Worm (Caenorhabditis elegans) whole organism, midembryonic: ENCODE measurements around the gene B0222.15.

Experiments
- T22C8.4 ChIP-seq: fragments of 200-800 bp; sonication (Bioruptor generic); IDR thresholded peaks from 2 replicates; pipeline ENCODE4 v1.3.6; 2022; ENCODE audit warnings: missing genetic modification characterization, missing compliant biosample characterization
- cog-1 ChIP-seq: sonication (generic microtip); optimal IDR thresholded peaks from 2 replicates; lab custom pipeline; 2016; ENCODE audit warnings: missing genetic modification characterization, missing compliant biosample characterization
- flt-1 ChIP-seq: fragments of 200-800 bp; sonication (Bioruptor generic); IDR thresholded peaks from 2 replicates; pipeline ENCODE4 v1.3.6; 2022; ENCODE audit warnings: missing genetic modification characterization, missing compliant biosample characterization
- klf-2 ChIP-seq: fragments of 200-800 bp; sonication (Bioruptor generic); conservative IDR thresholded peaks from 2 replicates; pipeline ENCODE4 v1.3.6; 2022; ENCODE audit warnings: missing genetic modification reagents, missing genetic modification characterization, missing compliant biosample characterization
- med-1 ChIP-seq: sonication (generic microtip); optimal IDR thresholded peaks from 2 replicates; lab custom pipeline; 2017; ENCODE audit warnings: missing genetic modification characterization, mild to moderate bottlenecking, missing compliant biosample characterization, antibody characterized with exemption, missing genetic modification reagents; ENCODE audit not compliant: insufficient read depth
- ref-1 ChIP-seq: fragments of 200-800 bp; sonication (Bioruptor generic); conservative IDR thresholded peaks from 2 replicates; pipeline ENCODE4 v1.3.6; 2022; ENCODE audit warnings: missing genetic modification reagents, missing genetic modification characterization, missing compliant biosample characterization
- tab-1 ChIP-seq: fragments of 200-800 bp; sonication (Bioruptor generic); IDR thresholded peaks from 2 replicates; pipeline ENCODE4 v1.3.6; 2022; ENCODE audit warnings: missing genetic modification characterization, missing compliant biosample characterization
- ztf-23 ChIP-seq: fragments of 200-800 bp; sonication (Bioruptor generic); IDR thresholded peaks from 2 replicates; pipeline ENCODE4 v1.3.6; 2022; ENCODE audit warnings: missing genetic modification reagents, missing genetic modification characterization, missing compliant biosample characterization
- ztf-29 ChIP-seq: fragments of 200-800 bp; sonication (Bioruptor generic); IDR thresholded peaks from 2 replicates; pipeline ENCODE4 v1.3.6; 2022; ENCODE audit warnings: missing genetic modification reagents, missing genetic modification characterization, missing compliant biosample characterization

DNA sequence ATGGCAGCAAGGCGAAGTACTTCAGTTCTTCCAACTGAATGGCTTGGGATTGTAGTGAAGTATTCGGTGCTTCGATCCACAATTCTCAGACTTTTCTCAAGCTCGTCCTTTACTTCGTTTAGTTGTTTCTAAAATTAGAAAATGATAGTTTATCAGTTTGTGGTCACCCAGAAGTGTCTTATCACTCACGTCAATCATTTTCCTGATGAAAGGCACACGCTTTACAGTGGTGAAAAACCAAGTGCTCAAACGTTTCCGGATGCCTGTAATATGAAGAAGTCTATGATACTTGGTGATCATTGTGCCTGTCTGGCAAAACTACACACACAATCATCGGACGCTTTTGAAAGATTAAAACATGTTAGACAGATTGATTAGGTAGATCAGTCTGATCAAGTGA lies 10.4 kb downstream of the B0222.15 start:
- TF ChIP-seq cog-1 (tag; lab: Kevin White, UChicago) (no peak), klf-2 (no peak), ztf-29 (GFP tag; lab: Robert Waterston, UW) (no peak), med-1 (no peak), flt-1 (GFP tag; lab: Robert Waterston, UW) (no peak), tab-1 (GFP tag; lab: Robert Waterston, UW) (no peak), ztf-23 (no peak), T22C8.4 (no peak), ref-1 (GFP tag; lab: Robert Waterston, UW) (no peak)
